Worm (Caenorhabditis elegans): Measurements from ENCODE around the gene C14C10.5.

Gene C14C10.5

DNA sequence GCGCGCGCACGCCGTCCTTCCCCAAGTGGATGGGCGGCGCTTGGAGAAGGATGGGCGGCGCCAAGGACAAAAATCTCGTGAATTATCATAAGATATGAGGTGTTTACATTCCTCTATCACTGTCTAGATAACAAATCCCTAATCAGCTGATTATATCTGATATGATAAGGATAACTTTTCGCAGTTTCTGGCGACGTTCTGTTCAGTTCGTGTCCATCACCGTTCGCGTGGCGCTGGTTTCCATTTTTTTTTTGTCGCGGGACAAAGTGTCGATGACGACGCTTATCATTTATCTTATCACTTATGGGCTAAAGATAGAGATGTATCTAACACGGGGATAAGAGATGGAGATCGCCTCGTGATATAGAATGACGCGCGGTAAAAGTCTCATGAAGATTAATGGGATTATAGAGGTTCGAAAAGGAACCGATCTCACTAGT, 46.7 kb upstream of the C14C10.5 start (continued):
- no peak for TF ChIP-seq nhr-41 (GFP tag; IDR thresholded peaks at IDR 0.05)
- peak; percentile 24; the same call in 1 of the 2 replicates for TF ChIP-seq ceh-20 (GFP tag; IDR thresholded peaks at IDR 0.05)
- no peak for TF ChIP-seq tag-97 (GFP tag; IDR thresholded peaks at IDR 0.05)
- 0 out of 2 replicates have a peak, but pooled peaks have one; percentile 17 for TF ChIP-seq lin-29 (GFP tag; IDR thresholded peaks at IDR 0.05)
- no peak for TF ChIP-seq lin-1 (GFP tag; IDR thresholded peaks at IDR 0.05)
- TF ChIP-seq nhr-48 (tag; optimal IDR thresholded peaks at IDR 0.05), result peak; percentile 95
- peak; percentile 41 for TF ChIP-seq mxl-3 (GFP tag; optimal IDR thresholded peaks at IDR 0.05)

DNA sequence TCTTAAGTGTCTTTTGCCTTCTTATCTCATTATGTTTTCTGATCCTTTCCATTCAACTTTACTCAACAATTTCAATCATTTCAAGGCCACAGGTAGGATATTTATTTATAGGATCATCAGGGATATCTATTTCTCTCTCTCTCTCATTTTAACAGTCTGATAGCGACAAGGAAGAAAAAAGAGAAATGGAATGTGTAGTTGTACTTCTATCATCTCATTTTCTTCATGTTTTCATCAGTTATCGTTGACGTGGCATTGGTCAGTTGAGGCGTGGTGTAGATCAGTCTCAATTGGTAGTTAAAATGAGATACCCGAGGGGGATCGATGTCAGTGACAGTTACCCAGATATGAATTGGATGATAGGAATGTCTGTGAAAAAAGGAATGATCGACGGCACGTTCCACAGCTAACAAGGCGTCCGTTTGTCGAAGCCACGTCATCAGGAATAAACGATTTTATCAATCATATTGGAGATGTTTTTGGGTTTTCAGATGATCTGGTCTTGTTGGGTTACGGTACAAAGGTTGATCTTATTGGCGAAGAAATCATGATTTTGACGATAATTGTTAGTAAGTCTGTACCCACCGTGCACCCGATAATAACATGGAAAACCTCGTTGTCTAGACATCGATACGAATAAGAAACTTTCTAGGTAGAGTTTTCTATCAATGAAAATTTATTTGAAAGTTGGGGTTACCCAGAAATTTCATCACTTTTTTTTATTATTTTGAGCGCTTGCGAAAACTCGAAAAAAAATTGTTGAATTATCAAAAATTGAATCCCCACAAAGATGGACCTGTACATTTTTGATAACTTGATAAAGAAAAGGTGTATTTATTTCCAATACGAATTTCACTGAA, 45.6 kb upstream of the C14C10.5 start:
- peak in 1 of 2 experiments; percentile 88 for TF ChIP-seq unc-62 (GFP tag; optimal IDR thresholded peaks at IDR 0.05 in 1 of 2)
- no peak for TF ChIP-seq unc-62 (tag; optimal IDR thresholded peaks at IDR 0.05)
- peak in 1 of 2 experiments; percentile 70 for TF ChIP-seq mdl-1 (tag; optimal IDR thresholded peaks at IDR 0.05)
- peak; percentile 45 for TF ChIP-seq aha-1 (tag)
- peak; percentile 90 for TF ChIP-seq nhr-28 (tag; optimal IDR thresholded peaks at IDR 0.05)
- TF ChIP-seq spr-1 (tag; optimal IDR thresholded peaks at IDR 0.05), result no peak
- TF ChIP-seq nhr-48 (tag; optimal IDR thresholded peaks at IDR 0.05), result peak; percentile 33
- peak; percentile 46 for TF ChIP-seq nhr-6 (tag; optimal IDR thresholded peaks at IDR 0.05)
- no peak for TF ChIP-seq Y105C5A.15 (GFP tag; IDR thresholded peaks at IDR 0.05)
- TF ChIP-seq php-3 (GFP tag; IDR thresholded peaks at IDR 0.05), result no peak
- TF ChIP-seq dve-1 (tag; optimal IDR thresholded peaks at IDR 0.05; ENCODE audit: insufficient read depth), result peak; percentile 12
- TF ChIP-seq mes-2 (tag; optimal IDR thresholded peaks at IDR 0.05; ENCODE audit: poor library complexity, severe bottlenecking), result no peak
- TF ChIP-seq mxl-3 (GFP tag; optimal IDR thresholded peaks at IDR 0.05), result peak; percentile 4
- no peak for TF ChIP-seq snpc-1.2 (GFP tag; IDR thresholded peaks at IDR 0.05)
- TF ChIP-seq hlh-11 (tag; optimal IDR thresholded peaks at IDR 0.05), result peak; percentile 41
- TF ChIP-seq ama-1 (optimal IDR thresholded peaks at IDR 0.05), result peak; percentile 69
- peak; percentile 37 for TF ChIP-seq hlh-30 (tag; optimal IDR thresholded peaks at IDR 0.05; ENCODE audit: insufficient read depth)

DNA sequence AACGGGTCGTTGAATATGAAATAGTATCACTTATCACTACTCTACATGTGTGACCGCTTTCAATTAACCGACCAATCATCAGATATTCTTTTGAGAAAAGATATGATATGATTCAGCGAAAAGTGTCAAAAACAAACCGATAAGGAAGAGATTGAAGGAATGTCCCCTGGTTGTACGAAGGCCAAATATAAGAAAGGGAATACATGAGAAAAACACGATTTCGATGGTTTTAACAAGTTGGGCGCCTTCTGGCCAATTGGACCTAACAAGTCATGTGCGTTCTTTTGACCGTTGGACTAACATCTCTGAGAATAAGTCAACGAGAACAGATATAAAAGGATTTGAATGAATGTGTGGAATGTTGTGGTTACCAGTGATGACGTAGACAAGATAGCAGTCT, 44.1 kb upstream of the C14C10.5 start:
- TF ChIP-seq hlh-30 (tag; optimal IDR thresholded peaks at IDR 0.05; ENCODE audit: insufficient read depth), result peak; percentile 42
- TF ChIP-seq zip-11 (GFP tag; IDR thresholded peaks at IDR 0.05), result no peak
- no peak for TF ChIP-seq ZK337.2 (GFP tag; IDR thresholded peaks at IDR 0.05)
- no peak for TF ChIP-seq Y5F2A.4 (GFP tag; optimal IDR thresholded peaks at IDR 0.05)
- no peak for TF ChIP-seq lsy-2 (tag; optimal IDR thresholded peaks at IDR 0.05)
- peak; percentile 10 for TF ChIP-seq nhr-28 (tag; optimal IDR thresholded peaks at IDR 0.05)
- no peak for TF ChIP-seq duxl-1 (tag; optimal IDR thresholded peaks at IDR 0.05; ENCODE audit: poor library complexity)
- no peak for TF ChIP-seq hif-1 (tag; optimal IDR thresholded peaks at IDR 0.05)
- no peak for TF ChIP-seq lin-38 (GFP tag; IDR thresholded peaks at IDR 0.05)
- no peak for TF ChIP-seq fos-1 (tag; optimal IDR thresholded peaks at IDR 0.05)
- TF ChIP-seq jun-1 (tag; optimal IDR thresholded peaks at IDR 0.05), result no peak
- TF ChIP-seq F44E2.7 (GFP tag; IDR thresholded peaks at IDR 0.05), result no peak
- no peak for TF ChIP-seq Y75B8A.6 (GFP tag; IDR thresholded peaks at IDR 0.05)
- no peak for TF ChIP-seq attf-4 (tag; optimal IDR thresholded peaks at IDR 0.05)
- TF ChIP-seq tag-97 (GFP tag; IDR thresholded peaks at IDR 0.05), result no peak
- no peak for TF ChIP-seq ceh-32 (tag; optimal IDR thresholded peaks at IDR 0.05; ENCODE audit: poor library complexity)
- no peak for TF ChIP-seq zag-1 (tag; optimal IDR thresholded peaks at IDR 0.05)
- peak; percentile 26 for TF ChIP-seq nhr-25 (tag; optimal IDR thresholded peaks at IDR 0.05; ENCODE audit: borderline replicate concordance, insufficient read depth)
- peak; percentile 50 for TF ChIP-seq ama-1 (optimal IDR thresholded peaks at IDR 0.05)

Measured in whole organism, L4 larva.